Worm (Caenorhabditis elegans) whole organism, L3 larva: ENCODE data around the gene ceh-90.

Experiments
- R02D3.7 ChIP-seq: fragments of 150-350 bp; optimal IDR thresholded peaks from 2 replicates; lab custom pipeline; 2014; ENCODE audit warnings: missing biosample characterization, missing genetic modification characterization
- ZK546.5 ChIP-seq: sonication (generic microtip); optimal IDR thresholded peaks from 2 replicates; lab custom pipeline; 2017; ENCODE audit warnings: missing biosample characterization, missing genetic modification characterization
- aly-2 ChIP-seq: fragments of 150-350 bp; optimal IDR thresholded peaks from 2 replicates; lab custom pipeline; 2014; ENCODE audit warnings: missing biosample characterization, missing genetic modification characterization
- ama-1 ChIP-seq: fragments of 150-350 bp; optimal IDR thresholded peaks from 2 replicates; lab custom pipeline; 2018
- ceh-16 ChIP-seq: sonication (generic microtip); optimal IDR thresholded peaks from 2 replicates; lab custom pipeline; 2017; ENCODE audit warnings: missing biosample characterization, missing genetic modification characterization
- ceh-28 ChIP-seq: fragments of 150-350 bp; optimal IDR thresholded peaks from 2 replicates; lab custom pipeline; 2014; ENCODE audit warnings: missing biosample characterization, missing genetic modification reagents, missing genetic modification characterization
- ceh-82 ChIP-seq: fragments of 150-350 bp; optimal IDR thresholded peaks from 2 replicates; lab custom pipeline; 2014; ENCODE audit warnings: missing biosample characterization, missing genetic modification characterization
- ceh-9 ChIP-seq: sonication (generic microtip); optimal IDR thresholded peaks from 2 replicates; lab custom pipeline; 2018; ENCODE audit warnings: missing biosample characterization, missing genetic modification characterization
- daf-12 ChIP-seq: fragments of 150-350 bp; optimal IDR thresholded peaks from 2 replicates; lab custom pipeline; 2014; ENCODE audit warnings: missing biosample characterization, missing genetic modification reagents, missing genetic modification characterization
- egl-27 ChIP-seq: sonication (generic microtip); optimal IDR thresholded peaks from 4 replicates; lab custom pipeline; 2017; ENCODE audit warnings: missing biosample characterization, missing genetic modification reagents, missing genetic modification characterization
- egl-5 ChIP-seq: fragments of 150-350 bp; optimal IDR thresholded peaks from 2 replicates; lab custom pipeline; 2017; ENCODE audit warnings: missing biosample characterization, missing genetic modification reagents, missing genetic modification characterization, inconsistent platforms
- elt-1 ChIP-seq: fragments of 150-350 bp; optimal IDR thresholded peaks from 2 replicates; lab custom pipeline; 2014; ENCODE audit warnings: missing biosample characterization, missing genetic modification characterization
- elt-2 ChIP-seq: sonication (generic microtip); optimal IDR thresholded peaks from 2 replicates; lab custom pipeline; 2016; ENCODE audit warnings: missing genetic modification reagents, mild to moderate bottlenecking, missing genetic modification characterization, missing compliant biosample characterization
- elt-3 ChIP-seq, 3 experiments: fragments of 150-350 bp in 1 of 3; sonication (generic microtip) in 2 of 3; optimal IDR thresholded peaks; 2 replicates in 2 of 3; 4 replicates in 1 of 3; lab custom pipeline; 2014 to 2017; ENCODE audit warnings: missing biosample characterization in 3 of 3, missing genetic modification characterization in 3 of 3
- eor-1 ChIP-seq, 2 experiments: fragments of 150-350 bp; optimal IDR thresholded peaks; 2 replicates each; lab custom pipeline; 2014 to 2018; ENCODE audit warnings: missing biosample characterization in 2 of 2, missing genetic modification characterization in 2 of 2
- fkh-10 ChIP-seq: sonication (generic microtip); optimal IDR thresholded peaks from 2 replicates; lab custom pipeline; 2017; ENCODE audit warnings: missing biosample characterization, missing genetic modification reagents, missing genetic modification characterization
- fkh-2 ChIP-seq: fragments of 150-350 bp; optimal IDR thresholded peaks from 2 replicates; lab custom pipeline; 2014; ENCODE audit warnings: missing biosample characterization, missing genetic modification reagents, missing genetic modification characterization
- fos-1 ChIP-seq: fragments of 150-350 bp; optimal IDR thresholded peaks from 2 replicates; lab custom pipeline; 2014; ENCODE audit warnings: missing biosample characterization, missing genetic modification characterization
- hmg-11 ChIP-seq: sonication (generic microtip); optimal IDR thresholded peaks from 2 replicates; lab custom pipeline; 2016; ENCODE audit warnings: missing genetic modification characterization, missing compliant biosample characterization
- jun-1 ChIP-seq: fragments of 150-350 bp; optimal IDR thresholded peaks from 2 replicates; lab custom pipeline; 2014; ENCODE audit warnings: missing biosample characterization, missing genetic modification reagents, missing genetic modification characterization
- lin-15B ChIP-seq: fragments of 150-350 bp; optimal IDR thresholded peaks from 2 replicates; lab custom pipeline; 2014; ENCODE audit warnings: missing biosample characterization, missing genetic modification characterization
- lin-39 ChIP-seq: fragments of 150-350 bp; optimal IDR thresholded peaks from 2 replicates; lab custom pipeline; 2018; ENCODE audit warnings: missing biosample characterization, missing genetic modification reagents, missing genetic modification characterization
- lsy-12 ChIP-seq: sonication (generic microtip); optimal IDR thresholded peaks from 2 replicates; lab custom pipeline; 2016; ENCODE audit warnings: mild to moderate bottlenecking, missing genetic modification characterization, missing compliant biosample characterization
- mdl-1 ChIP-seq: fragments of 150-350 bp; optimal IDR thresholded peaks from 2 replicates; lab custom pipeline; 2014; ENCODE audit warnings: missing biosample characterization, missing genetic modification characterization
- mml-1 ChIP-seq: fragments of 150-350 bp; sonication (generic microtip); optimal IDR thresholded peaks from 3 replicates; lab custom pipeline; 2014; ENCODE audit warnings: missing biosample characterization, missing genetic modification characterization
- nfya-1 ChIP-seq: sonication (generic microtip); optimal IDR thresholded peaks from 2 replicates; lab custom pipeline; 2017; ENCODE audit warnings: missing genetic modification characterization, mild to moderate bottlenecking, missing compliant biosample characterization, antibody characterized with exemption, moderate library complexity; ENCODE audit not compliant: insufficient read depth
- nhr-11 ChIP-seq: fragments of 150-350 bp; optimal IDR thresholded peaks from 2 replicates; lab custom pipeline; 2014; ENCODE audit warnings: missing biosample characterization, missing genetic modification characterization
- nhr-12 ChIP-seq: fragments of 150-350 bp; optimal IDR thresholded peaks from 2 replicates; lab custom pipeline; 2014; ENCODE audit warnings: missing biosample characterization, missing genetic modification characterization
- nhr-23 ChIP-seq: fragments of 150-350 bp; optimal IDR thresholded peaks from 2 replicates; lab custom pipeline; 2014; ENCODE audit warnings: missing biosample characterization, missing genetic modification reagents, missing genetic modification characterization
- nhr-237 ChIP-seq: fragments of 150-350 bp; optimal IDR thresholded peaks from 2 replicates; lab custom pipeline; 2014; ENCODE audit warnings: missing biosample characterization, missing genetic modification characterization
- nhr-25 ChIP-seq: sonication (generic microtip); optimal IDR thresholded peaks from 2 replicates; lab custom pipeline; 2017; ENCODE audit warnings: missing biosample characterization, missing genetic modification characterization
- nhr-28 ChIP-seq: fragments of 150-350 bp; optimal IDR thresholded peaks from 2 replicates; lab custom pipeline; 2014; ENCODE audit warnings: missing biosample characterization, missing genetic modification characterization
- nhr-43 ChIP-seq: sonication (generic microtip); optimal IDR thresholded peaks from 2 replicates; lab custom pipeline; 2016; ENCODE audit warnings: mild to moderate bottlenecking, missing genetic modification characterization, missing compliant biosample characterization; ENCODE audit not compliant: poor library complexity, severe bottlenecking
- nhr-67 ChIP-seq: fragments of 150-350 bp; optimal IDR thresholded peaks from 2 replicates; lab custom pipeline; 2014; ENCODE audit warnings: missing biosample characterization, missing genetic modification characterization
- nhr-76 ChIP-seq: fragments of 150-350 bp; sonication (generic microtip); optimal IDR thresholded peaks from 5 replicates; lab custom pipeline; 2014; ENCODE audit warnings: missing biosample characterization, missing genetic modification characterization
- nhr-77 ChIP-seq: fragments of 150-350 bp; optimal IDR thresholded peaks from 2 replicates; lab custom pipeline; 2014; ENCODE audit warnings: missing biosample characterization, missing genetic modification characterization
- pha-4 ChIP-seq: fragments of 150-350 bp; optimal IDR thresholded peaks from 2 replicates; lab custom pipeline; 2014; ENCODE audit warnings: missing biosample characterization, missing genetic modification reagents, missing genetic modification characterization
- pqm-1 ChIP-seq: fragments of 150-350 bp; optimal IDR thresholded peaks from 2 replicates; lab custom pipeline; 2017; ENCODE audit warnings: missing biosample characterization, missing genetic modification characterization, inconsistent platforms
- sea-2 ChIP-seq: fragments of 150-350 bp; sonication (generic microtip); optimal IDR thresholded peaks from 4 replicates; lab custom pipeline; 2014; ENCODE audit warnings: missing biosample characterization, missing genetic modification reagents, missing genetic modification characterization
- skn-1 ChIP-seq: fragments of 150-350 bp; optimal IDR thresholded peaks from 2 replicates; lab custom pipeline; 2014; ENCODE audit warnings: missing biosample characterization, missing genetic modification characterization
- snpc-4 ChIP-seq: fragments of 150-350 bp; optimal IDR thresholded peaks from 2 replicates; lab custom pipeline; 2014; ENCODE audit warnings: missing biosample characterization, missing genetic modification characterization
- tbx-2 ChIP-seq: sonication (generic microtip); optimal IDR thresholded peaks from 2 replicates; lab custom pipeline; 2016; ENCODE audit warnings: mild to moderate bottlenecking, missing genetic modification characterization, missing compliant biosample characterization
- unc-39 ChIP-seq: sonication (generic microtip); optimal IDR thresholded peaks from 4 replicates; lab custom pipeline; 2017; ENCODE audit warnings: missing biosample characterization, missing genetic modification characterization
- unc-62 ChIP-seq: fragments of 150-350 bp; sonication (generic microtip); optimal IDR thresholded peaks from 4 replicates; lab custom pipeline; 2014; ENCODE audit warnings: missing biosample characterization, missing genetic modification reagents, missing genetic modification characterization
- zag-1 ChIP-seq: fragments of 150-350 bp; optimal IDR thresholded peaks from 2 replicates; lab custom pipeline; 2014; ENCODE audit warnings: missing biosample characterization, missing genetic modification characterization
- ztf-11 ChIP-seq: fragments of 150-350 bp; optimal IDR thresholded peaks from 2 replicates; lab custom pipeline; 2014; ENCODE audit warnings: missing biosample characterization, missing genetic modification characterization
- ztf-4 ChIP-seq: fragments of 150-350 bp; optimal IDR thresholded peaks from 2 replicates; lab custom pipeline; 2014; ENCODE audit warnings: missing biosample characterization, missing genetic modification characterization

Gene ceh-90

ce11 chrX:14173850-14174249, 17.0 kb upstream of the ceh-90 start, which contains the start of gene idhb-1 (continued):
- peak; percentile 85 for TF ChIP-seq lin-39 (tag; lab: Kevin White, UChicago)

- TF ChIP-seq nhr-43 (tag; lab: Kevin White, UChicago), result peak; percentile 94
- TF ChIP-seq pha-4 (tag; lab: Kevin White, UChicago), result peak; percentile 95
- peak; percentile 64 for TF ChIP-seq nhr-76 (tag; lab: Kevin White, UChicago)
- TF ChIP-seq ZK546.5 (tag; lab: Kevin White, UChicago), result no peak
- peak; percentile 90 for TF ChIP-seq elt-2 (tag; lab: Kevin White, UChicago)
- TF ChIP-seq R02D3.7 (tag; lab: Kevin White, UChicago), result peak; percentile 69
- peak in 2 of 3 experiments; percentile 47 to 85 for TF ChIP-seq elt-3 (tag; optimal IDR thresholded peaks at IDR 0.05; lab: Kevin White, UChicago)
- peak; percentile 93 for TF ChIP-seq nhr-23
- TF ChIP-seq nfya-1 (tag; lab: Kevin White, UChicago), result peak; percentile 91
- peak; percentile 41 for TF ChIP-seq nhr-77
- peak; percentile 97 for TF ChIP-seq nhr-25 (tag; lab: Kevin White, UChicago)
- TF ChIP-seq eor-1 (tag; optimal IDR thresholded peaks at IDR 0.05; lab: Kevin White, UChicago), result no peak
- TF ChIP-seq tbx-2, result peak; percentile 68
- TF ChIP-seq fkh-2, result no peak
- no peak for TF ChIP-seq mml-1 (tag; lab: Kevin White, UChicago)
- peak; percentile 67 for TF ChIP-seq mdl-1 (tag; lab: Kevin White, UChicago)
- no peak for TF ChIP-seq ceh-9
- peak; percentile 96 for TF ChIP-seq pqm-1 (tag; lab: Kevin White, UChicago)
- TF ChIP-seq zag-1 (tag; lab: Kevin White, UChicago), result no peak
- peak; percentile 88 for TF ChIP-seq ceh-28 (tag; lab: Kevin White, UChicago)
- no peak for TF ChIP-seq nhr-12 (tag; lab: Kevin White, UChicago)
- peak; percentile 42 for TF ChIP-seq skn-1 (tag; lab: Kevin White, UChicago)
- no peak for TF ChIP-seq unc-39
- TF ChIP-seq daf-12 (tag; lab: Kevin White, UChicago), result no peak
- peak; percentile 29 for TF ChIP-seq ztf-4
- TF ChIP-seq fos-1, result peak; percentile 63
- peak; percentile 61 for TF ChIP-seq egl-5 (tag; lab: Kevin White, UChicago)
- TF ChIP-seq hmg-11 (tag; lab: Kevin White, UChicago), result peak; percentile 96
- TF ChIP-seq lin-15B, result peak; percentile 94
- peak; percentile 90 for TF ChIP-seq snpc-4 (tag; lab: Kevin White, UChicago)
- peak; percentile 61 for TF ChIP-seq fkh-10 (GFP tag; lab: Kevin White, UChicago)
- TF ChIP-seq jun-1 (tag; lab: Kevin White, UChicago), result peak; percentile 90
- peak; percentile 80 for TF ChIP-seq lsy-12
- peak; percentile 69 for TF ChIP-seq ama-1 (lab: Kevin White, UChicago)
- TF ChIP-seq egl-27, result peak; percentile 50
- peak; percentile 58 for TF ChIP-seq unc-62 (GFP tag; lab: Kevin White, UChicago)
- no peak for TF ChIP-seq ceh-16 (tag; lab: Kevin White, UChicago)
- no peak for TF ChIP-seq sea-2 (GFP tag; lab: Kevin White, UChicago)
- peak; percentile 27 for TF ChIP-seq elt-1 (tag; lab: Kevin White, UChicago)
- no peak for TF ChIP-seq ztf-11
- no peak for TF ChIP-seq nhr-237 (tag; lab: Kevin White, UChicago)
- TF ChIP-seq aly-2 (tag; lab: Kevin White, UChicago), result no peak
- TF ChIP-seq ceh-82 (tag; lab: Kevin White, UChicago), result peak; percentile 44
- TF ChIP-seq lin-39 (tag; lab: Kevin White, UChicago), result peak; percentile 90
- TF ChIP-seq nhr-11, result peak; percentile 63
- no peak for TF ChIP-seq nhr-28 (tag; lab: Kevin White, UChicago)
- no peak for TF ChIP-seq nhr-67 (tag; lab: Kevin White, UChicago)
Measured at ce11 chrX:14169569-14170031, 12.8 kb upstream of the ceh-90 start, which contains the start of gene sym-4. sym-4 (minus strand) TSS chrX:14169619.
